Worm (Caenorhabditis elegans): Measurements from ENCODE around the gene W04G3.5.

W04G3.5 gene

ce11 chrX:11059744-11060143, 13.7 kb upstream of the W04G3.5 start, which contains the start of gene lpr-6:
Gene lpr-6, plus strand, starts transcription at chrX:11059994.
- TF ChIP-seq ceh-31 (tag; optimal IDR thresholded peaks at IDR 0.05) (peak; percentile 2), ama-1 (optimal IDR thresholded peaks at IDR 0.05) (peak; percentile 19), pha-4 (tag; optimal IDR thresholded peaks at IDR 0.05) (no peak), C08G9.2 (tag; optimal IDR thresholded peaks at IDR 0.05) (no peak), tbx-2 (tag; optimal IDR thresholded peaks at IDR 0.05) (no peak)

ce11 chrX:11060940-11061339, 12.5 kb upstream of the W04G3.5 start:
- TF ChIP-seq hlh-30 (tag; optimal IDR thresholded peaks at IDR 0.05; ENCODE audit: insufficient read depth) (no peak), syd-9 (tag; optimal IDR thresholded peaks at IDR 0.05) (no peak), ceh-30 (tag; optimal IDR thresholded peaks at IDR 0.05) (no peak), pag-3 (tag; optimal IDR thresholded peaks at IDR 0.05; ENCODE audit: borderline replicate concordance) (no peak), eyg-1 (tag; optimal IDR thresholded peaks at IDR 0.05) (no peak)

- no peak for TF ChIP-seq ceh-9 (tag; optimal IDR thresholded peaks at IDR 0.05)
- no peak for TF ChIP-seq mec-3 (tag; optimal IDR thresholded peaks at IDR 0.05; ENCODE audit: borderline replicate concordance)
- TF ChIP-seq ceh-31 (tag; optimal IDR thresholded peaks at IDR 0.05), result no peak
- no peak for TF ChIP-seq hlh-13 (GFP tag; optimal IDR thresholded peaks at IDR 0.05)
- TF ChIP-seq nhr-11 (tag; optimal IDR thresholded peaks at IDR 0.05), result no peak
- TF ChIP-seq pha-2 (tag; optimal IDR thresholded peaks at IDR 0.05), result no peak
- no peak for TF ChIP-seq ceh-19 (GFP tag; optimal IDR thresholded peaks at IDR 0.05)
- TF ChIP-seq C08G9.2 (tag; optimal IDR thresholded peaks at IDR 0.05), result no peak
- no peak for TF ChIP-seq unc-55 (GFP tag; optimal IDR thresholded peaks at IDR 0.05)
- no peak for TF ChIP-seq fkh-6 (tag; optimal IDR thresholded peaks at IDR 0.05)
- TF ChIP-seq ceh-14 (tag; optimal IDR thresholded peaks at IDR 0.05), result no peak
- TF ChIP-seq C38D4.7 (GFP tag; optimal IDR thresholded peaks at IDR 0.05), result no peak
- no peak for TF ChIP-seq ahr-1 (tag; optimal IDR thresholded peaks at IDR 0.05)
- TF ChIP-seq pax-1 (tag; optimal IDR thresholded peaks at IDR 0.05), result no peak
- no peak for TF ChIP-seq zip-5 (tag; optimal IDR thresholded peaks at IDR 0.05)
- TF ChIP-seq sdc-2 (tag; optimal IDR thresholded peaks at IDR 0.05), result no peak
- TF ChIP-seq lim-6 (tag; optimal IDR thresholded peaks at IDR 0.05), result no peak
- TF ChIP-seq elt-4 (tag; optimal IDR thresholded peaks at IDR 0.05), result no peak
Measured at ce11 chrX:11061904-11062303, 11.6 kb upstream of the W04G3.5 start, which contains the start of gene lpr-5. Gene lpr-5, plus strand, starts transcription at chrX:11062123.

ce11 chrX:11064799-11065198, 8.7 kb upstream of the W04G3.5 start, which contains the start of gene lpr-4:
Gene lpr-4, plus strand, starts transcription at chrX:11065126.
- TF ChIP-seq unc-55 (GFP tag; optimal IDR thresholded peaks at IDR 0.05) (peak; percentile 21), fkh-6 (tag; optimal IDR thresholded peaks at IDR 0.05) (no peak), ref-2 (tag; optimal IDR thresholded peaks at IDR 0.05) (peak; percentile 17)

- TF ChIP-seq ceh-18 (tag; optimal IDR thresholded peaks at IDR 0.05) (no peak), ceh-48 (tag; optimal IDR thresholded peaks at IDR 0.05) (no peak), ceh-9 (tag; optimal IDR thresholded peaks at IDR 0.05) (no peak), C38D4.7 (GFP tag; optimal IDR thresholded peaks at IDR 0.05) (no peak), rnt-1 (tag; optimal IDR thresholded peaks at IDR 0.05) (no peak), pros-1 (tag; optimal IDR thresholded peaks at IDR 0.05) (no peak), odd-2 (tag; optimal IDR thresholded peaks at IDR 0.05) (no peak), T23F11.4 (GFP tag; optimal IDR thresholded peaks at IDR 0.05) (no peak), pat-9 (tag; optimal IDR thresholded peaks at IDR 0.05) (no peak), unc-3 (GFP tag; conservative IDR thresholded peaks at IDR 0.05) (no peak), unc-3 (tag; optimal IDR thresholded peaks at IDR 0.05) (no peak), fkh-6 (tag; optimal IDR thresholded peaks at IDR 0.05) (no peak), ceh-34 (tag; optimal IDR thresholded peaks at IDR 0.05) (no peak), madf-2 (tag; optimal IDR thresholded peaks at IDR 0.05) (no peak), syd-9 (tag; optimal IDR thresholded peaks at IDR 0.05) (no peak), sox-2 (GFP tag; IDR thresholded peaks at IDR 0.05) (no peak)
Measured at ce11 chrX:11067256-11067655, 6.2 kb upstream of the W04G3.5 start.

Measured in whole organism, late embryonic.